Fruit fly (Drosophila melanogaster) whole organism: ENCODE data around the gene CG6753.

Experiments used
- CG8478 ChIP-seq: fragments of >200 bp; optimal IDR thresholded peaks from 2 replicates; lab custom pipeline; 2018; ENCODE audit warnings: inconsistent platforms
- Dll ChIP-seq: fragments of >200 bp; optimal IDR thresholded peaks from 2 replicates; lab custom pipeline; 2017
- EcR ChIP-seq, 2 experiments: fragments of >200 bp; optimal IDR thresholded peaks; 2 replicates each; lab custom pipeline; 2017; ENCODE audit warnings: missing biosample characterization in 2 of 2, missing genetic modification characterization in 2 of 2, missing genetic modification reagents in 2 of 2
- pan ChIP-seq: fragments of >200 bp; optimal IDR thresholded peaks from 2 replicates; lab custom pipeline; 2017
- psq ChIP-seq: fragments of >200 bp; optimal IDR thresholded peaks from 2 replicates; lab custom pipeline; 2017
- usp ChIP-seq: fragments of >200 bp; optimal IDR thresholded peaks from 2 replicates; lab custom pipeline; 2017; ENCODE audit warnings: missing biosample characterization, missing genetic modification characterization, mixed read lengths

DNA sequence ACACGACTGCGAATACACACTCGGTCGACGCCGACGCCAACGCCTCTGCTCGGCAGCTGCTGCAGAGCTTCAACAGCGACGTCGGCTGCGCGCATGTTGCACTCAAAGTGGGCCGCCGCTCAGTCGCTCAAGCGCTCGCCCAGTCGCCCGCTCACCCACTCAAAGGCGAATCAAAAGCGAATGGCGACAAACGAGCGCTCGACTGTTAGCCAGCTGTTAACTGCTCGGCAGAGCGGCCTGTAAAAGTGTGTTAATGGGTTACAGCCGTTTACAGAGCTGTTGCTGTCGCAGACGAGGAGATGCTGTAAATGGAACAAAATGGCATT is 46.4 kb downstream of the CG6753 start:
- TF ChIP-seq psq (no peak), Dll (lab: Kevin White, UChicago) (no peak), usp (no peak), EcR (GFP tag; optimal IDR thresholded peaks at IDR 0.05; lab: Kevin White, UChicago) (no peak), pan (lab: Kevin White, UChicago) (no peak), CG8478 (lab: Kevin White, UChicago) (no peak)
